Worm (Caenorhabditis elegans): Measurements from ENCODE around the gene F18E2.15.

ce11 chrV:12786340-12786739 lies 25.5 kb upstream of the F18E2.15 start:
- TF ChIP-seq mxl-3 (GFP tag; optimal IDR thresholded peaks at IDR 0.05) = no peak
- TF ChIP-seq unc-62 (GFP tag; optimal IDR thresholded peaks at IDR 0.05 in 1 of 2) = no peak
- no peak for TF ChIP-seq unc-62 (tag; optimal IDR thresholded peaks at IDR 0.05)
- no peak for TF ChIP-seq aly-2 (tag; optimal IDR thresholded peaks at IDR 0.05)
